Comparison of ENCODE assay signal across 6 worm cellular contexts in the genomic region with DNA sequence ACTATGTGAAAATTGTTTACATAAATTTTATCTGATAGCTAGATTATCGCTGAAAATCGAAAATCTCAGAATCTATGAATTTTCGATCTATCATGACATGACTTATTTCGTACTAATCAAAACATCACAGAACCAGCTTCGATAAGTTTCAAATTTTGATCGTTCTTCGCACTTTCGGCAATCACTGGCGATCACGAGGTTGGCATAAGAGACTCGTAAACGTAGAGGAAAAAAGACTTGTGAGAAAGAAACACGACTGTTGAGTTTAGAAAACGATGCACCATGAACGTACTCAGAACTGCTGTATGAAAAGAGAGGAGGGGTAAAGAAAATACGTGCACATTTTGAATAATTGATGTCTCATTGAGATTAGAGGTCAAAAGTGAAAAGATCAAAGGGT.
TF ChIP-seq lines count a peak whose summit lies in the region.

No protein-coding gene starts in this region.

TF ChIP-seq in whole organism, L1 larva, 84 proteins besides CTCF, POLR2A, EP300 and RAD21 (continues in another document):
- TF ChIP-seq grh-1 (GFP tag; IDR thresholded peaks at IDR 0.05; lab: Robert Waterston, UW) = peak; percentile 64
- TF ChIP-seq fkh-8 (tag; optimal IDR thresholded peaks at IDR 0.05; lab: Kevin White, UChicago) = no peak
- peak; percentile 80 for TF ChIP-seq nhr-47 (tag; optimal IDR thresholded peaks at IDR 0.05; lab: Kevin White, UChicago)
- TF ChIP-seq lir-3 (tag; optimal IDR thresholded peaks at IDR 0.05; lab: Kevin White, UChicago; ENCODE audit: poor library complexity) = peak; percentile 79
- peak; percentile 75 to 81 for TF ChIP-seq lsy-2 (tag; optimal IDR thresholded peaks at IDR 0.05; lab: Kevin White, UChicago)
- peak; percentile 91 for TF ChIP-seq lin-14 (GFP tag; optimal IDR thresholded peaks at IDR 0.05; lab: Kevin White, UChicago)
- peak; percentile 9 for TF ChIP-seq egl-13 (tag; optimal IDR thresholded peaks at IDR 0.05; lab: Kevin White, UChicago)
- no peak for TF ChIP-seq lin-15B (tag; optimal IDR thresholded peaks at IDR 0.05; lab: Kevin White, UChicago)
- peak; percentile 89 for TF ChIP-seq tbx-2 (tag; optimal IDR thresholded peaks at IDR 0.05; lab: Kevin White, UChicago)
- TF ChIP-seq mef-2 (tag; optimal IDR thresholded peaks at IDR 0.05; lab: Kevin White, UChicago) = peak; percentile 40
- TF ChIP-seq nhr-20 (tag; optimal IDR thresholded peaks at IDR 0.05; lab: Kevin White, UChicago) = peak; percentile 97
- peak; percentile 90 for TF ChIP-seq rnt-1 (tag; optimal IDR thresholded peaks at IDR 0.05; lab: Kevin White, UChicago)
- no peak for TF ChIP-seq nhr-76 (tag; optimal IDR thresholded peaks at IDR 0.05; lab: Kevin White, UChicago)
- TF ChIP-seq aha-1 (tag; optimal IDR thresholded peaks at IDR 0.05; lab: Kevin White, UChicago) = peak; percentile 64

TF ChIP-seq in whole organism, L2 larva, 48 proteins besides CTCF, POLR2A, EP300 and RAD21 (continues in another document):
- TF ChIP-seq nhr-11 (tag; optimal IDR thresholded peaks at IDR 0.05; lab: Kevin White, UChicago) = no peak
- TF ChIP-seq sem-4 (tag; optimal IDR thresholded peaks at IDR 0.05; lab: Kevin White, UChicago) = peak; percentile 55
- no peak for TF ChIP-seq unc-39 (tag; optimal IDR thresholded peaks at IDR 0.05; lab: Kevin White, UChicago)
- TF ChIP-seq F13H6.1 (tag; optimal IDR thresholded peaks at IDR 0.05; lab: Kevin White, UChicago) = peak; percentile 93
- TF ChIP-seq ztf-1 (GFP tag; conservative IDR thresholded peaks at IDR 0.05; lab: Robert Waterston, UW) = no peak
- no peak for TF ChIP-seq alr-1 (tag; optimal IDR thresholded peaks at IDR 0.05; lab: Kevin White, UChicago)
- TF ChIP-seq nhr-23 (tag; optimal IDR thresholded peaks at IDR 0.05; lab: Kevin White, UChicago) = no peak
- peak; percentile 83 for TF ChIP-seq blmp-1 (tag; optimal IDR thresholded peaks at IDR 0.05; lab: Kevin White, UChicago; ENCODE audit: insufficient read depth)
- peak; percentile 27 for TF ChIP-seq egl-27 (tag; optimal IDR thresholded peaks at IDR 0.05; lab: Kevin White, UChicago)
- TF ChIP-seq mab-5 (tag; optimal IDR thresholded peaks at IDR 0.05; lab: Kevin White, UChicago) = peak; percentile 37
- TF ChIP-seq gmeb-1 (tag; optimal IDR thresholded peaks at IDR 0.05; lab: Kevin White, UChicago) = peak; percentile 81
- TF ChIP-seq lsy-2 (tag; optimal IDR thresholded peaks at IDR 0.05; lab: Kevin White, UChicago) = peak in 1 of 2 experiments; percentile 79
- no peak for TF ChIP-seq unc-55 (GFP tag; optimal IDR thresholded peaks at IDR 0.05; lab: Kevin White, UChicago)
- no peak for TF ChIP-seq elt-1 (tag; optimal IDR thresholded peaks at IDR 0.05; lab: Kevin White, UChicago)
- peak; percentile 39 for TF ChIP-seq unc-62 (GFP tag; optimal IDR thresholded peaks at IDR 0.05; lab: Kevin White, UChicago)

TF ChIP-seq in whole organism, L3 larva, 47 proteins besides CTCF, POLR2A, EP300 and RAD21 (continues in another document):
- TF ChIP-seq unc-62 (GFP tag; optimal IDR thresholded peaks at IDR 0.05; lab: Kevin White, UChicago) (peak; percentile 54), nhr-28 (tag; optimal IDR thresholded peaks at IDR 0.05; lab: Kevin White, UChicago) (no peak), mml-1 (tag; optimal IDR thresholded peaks at IDR 0.05; lab: Kevin White, UChicago) (peak; percentile 9), elt-2 (tag; optimal IDR thresholded peaks at IDR 0.05; lab: Kevin White, UChicago) (peak; percentile 94), daf-12 (tag; optimal IDR thresholded peaks at IDR 0.05; lab: Kevin White, UChicago) (no peak), lsy-12 (tag; optimal IDR thresholded peaks at IDR 0.05; lab: Kevin White, UChicago) (peak; percentile 65), ceh-9 (tag; optimal IDR thresholded peaks at IDR 0.05; lab: Kevin White, UChicago) (no peak), nhr-11 (tag; optimal IDR thresholded peaks at IDR 0.05; lab: Kevin White, UChicago) (peak; percentile 67), eor-1 (tag; optimal IDR thresholded peaks at IDR 0.05; lab: Kevin White, UChicago) (peak in 1 of 2 experiments; percentile 9), skn-1 (tag; optimal IDR thresholded peaks at IDR 0.05; lab: Kevin White, UChicago) (no peak), nhr-76 (tag; optimal IDR thresholded peaks at IDR 0.05; lab: Kevin White, UChicago) (no peak), nhr-67 (tag; optimal IDR thresholded peaks at IDR 0.05; lab: Kevin White, UChicago) (no peak), fkh-10 (GFP tag; optimal IDR thresholded peaks at IDR 0.05; lab: Kevin White, UChicago) (no peak), ZK546.5 (tag; optimal IDR thresholded peaks at IDR 0.05; lab: Kevin White, UChicago) (no peak), fos-1 (tag; optimal IDR thresholded peaks at IDR 0.05; lab: Kevin White, UChicago) (no peak), ztf-4 (tag; optimal IDR thresholded peaks at IDR 0.05; lab: Kevin White, UChicago) (peak; percentile 17)

TF ChIP-seq in whole organism, L4 larva, 104 proteins besides CTCF, POLR2A, EP300 and RAD21 (continues in another document):
- TF ChIP-seq dmd-9 (GFP tag; IDR thresholded peaks at IDR 0.05; lab: Robert Waterston, UW) = no peak
- TF ChIP-seq snpc-1.2 (GFP tag; IDR thresholded peaks at IDR 0.05; lab: Robert Waterston, UW) = no peak
- TF ChIP-seq lir-3 (tag; optimal IDR thresholded peaks at IDR 0.05; lab: Kevin White, UChicago) = no peak
- peak; percentile 19; the same call in 1 of the 2 replicates for TF ChIP-seq lin-38 (GFP tag; IDR thresholded peaks at IDR 0.05; lab: Robert Waterston, UW)
- TF ChIP-seq dpl-1 (GFP tag; optimal IDR thresholded peaks at IDR 0.05; lab: Kevin White, UChicago) = peak; percentile 35
- TF ChIP-seq dmd-8 (GFP tag; IDR thresholded peaks at IDR 0.05; lab: Robert Waterston, UW) = no peak
- TF ChIP-seq hmg-1.1 (GFP tag; IDR thresholded peaks at IDR 0.05; lab: Robert Waterston, UW) = peak; percentile 43
- TF ChIP-seq jun-1 (tag; optimal IDR thresholded peaks at IDR 0.05; lab: Kevin White, UChicago) = peak; percentile 20
- peak; percentile 1 for TF ChIP-seq spr-1 (tag; optimal IDR thresholded peaks at IDR 0.05; lab: Kevin White, UChicago)
- TF ChIP-seq ceh-20 (GFP tag; IDR thresholded peaks at IDR 0.05; lab: Robert Waterston, UW) = peak; percentile 63; the same call in 1 of the 2 replicates
- no peak for TF ChIP-seq arid-1 (GFP tag; conservative IDR thresholded peaks at IDR 0.05; lab: Robert Waterston, UW)
- TF ChIP-seq Y5F2A.4 (GFP tag; optimal IDR thresholded peaks at IDR 0.05; lab: Kevin White, UChicago) = no peak
- peak in 1 of 2 experiments; percentile 76 for TF ChIP-seq lsy-2 (tag; optimal IDR thresholded peaks at IDR 0.05; lab: Kevin White, UChicago)
- TF ChIP-seq unc-62 (GFP tag; optimal IDR thresholded peaks at IDR 0.05 in 1 of 2; lab: Kevin White, UChicago) = peak in 1 of 2 experiments; percentile 93
- no peak for TF ChIP-seq unc-62 (tag; optimal IDR thresholded peaks at IDR 0.05; lab: Kevin White, UChicago)

TF ChIP-seq in whole organism, late embryonic, 69 proteins besides CTCF, POLR2A, EP300 and RAD21:
- TF ChIP-seq C38D4.7 (GFP tag; optimal IDR thresholded peaks at IDR 0.05; lab: Kevin White, UChicago) (no peak), unc-55 (GFP tag; optimal IDR thresholded peaks at IDR 0.05; lab: Kevin White, UChicago) (peak; percentile 33), ceh-45 (GFP tag; IDR thresholded peaks at IDR 0.05; lab: Robert Waterston, UW) (no peak), sox-4 (tag; optimal IDR thresholded peaks at IDR 0.05; lab: Kevin White, UChicago) (no peak), ceh-19 (GFP tag; optimal IDR thresholded peaks at IDR 0.05; lab: Kevin White, UChicago) (no peak), hlh-6 (tag; optimal IDR thresholded peaks at IDR 0.05; lab: Kevin White, UChicago) (no peak), ceh-18 (tag; optimal IDR thresholded peaks at IDR 0.05; lab: Kevin White, UChicago) (peak; percentile 54), ref-2 (tag; optimal IDR thresholded peaks at IDR 0.05; lab: Kevin White, UChicago) (no peak), ttx-3 (tag; optimal IDR thresholded peaks at IDR 0.05; lab: Kevin White, UChicago) (no peak), hlh-30 (tag; optimal IDR thresholded peaks at IDR 0.05; lab: Kevin White, UChicago; ENCODE audit: insufficient read depth) (peak; percentile 11), pros-1 (tag; optimal IDR thresholded peaks at IDR 0.05; lab: Kevin White, UChicago) (no peak)
TF ChIP-seq in whole organism, late embryonic: peak in this region for 3.

TF ChIP-seq in whole organism, young adult, 124 proteins besides CTCF, POLR2A, EP300 and RAD21 (continues in another document):
- TF ChIP-seq Y53G8AR.9 (GFP tag; conservative IDR thresholded peaks at IDR 0.05; lab: Robert Waterston, UW) (0 out of 2 replicates have a peak, but pooled peaks have one; percentile 39), lsy-27 (tag; optimal IDR thresholded peaks at IDR 0.05; lab: Kevin White, UChicago; ENCODE audit: borderline replicate concordance, insufficient read depth) (no peak), cebp-1 (GFP tag; IDR thresholded peaks at IDR 0.05; lab: Robert Waterston, UW) (no peak), cebp-1 (tag; optimal IDR thresholded peaks at IDR 0.05; lab: Kevin White, UChicago) (peak; percentile 72), dox-1 (GFP tag; IDR thresholded peaks at IDR 0.05; lab: Robert Waterston, UW) (no peak), snpc-3.4 (tag; optimal IDR thresholded peaks at IDR 0.05; lab: Kevin White, UChicago) (no peak), hmg-1.2 (GFP tag; IDR thresholded peaks at IDR 0.05; lab: Robert Waterston, UW) (no peak), hmg-20 (GFP tag; IDR thresholded peaks at IDR 0.05; lab: Robert Waterston, UW) (no peak), ztf-26 (tag; optimal IDR thresholded peaks at IDR 0.05; lab: Kevin White, UChicago) (peak; percentile 38), Y53F4B.3 (GFP tag; IDR thresholded peaks at IDR 0.05; lab: Robert Waterston, UW) (no peak), lag-1 (GFP tag; IDR thresholded peaks at IDR 0.05; lab: Robert Waterston, UW) (no peak), Y95B8A.8 (GFP tag; IDR thresholded peaks at IDR 0.05; lab: Robert Waterston, UW) (peak; percentile 25; the same call in 1 of the 2 replicates), atf-7 (tag; optimal IDR thresholded peaks at IDR 0.05; lab: Kevin White, UChicago) (peak; percentile 53), egl-44 (GFP tag; IDR thresholded peaks at IDR 0.05; lab: Robert Waterston, UW) (peak; percentile 77), let-607 (tag; optimal IDR thresholded peaks at IDR 0.05; lab: Kevin White, UChicago) (peak in 1 of 2 experiments; percentile 50), nfyb-1 (GFP tag; IDR thresholded peaks at IDR 0.05; lab: Robert Waterston, UW) (peak; percentile 71), pbrm-1 (GFP tag; IDR thresholded peaks at IDR 0.05; lab: Robert Waterston, UW) (no peak), mcd-1 (GFP tag; IDR thresholded peaks at IDR 0.05; lab: Robert Waterston, UW) (peak; percentile 43; the same call in 1 of the 2 replicates), let-526 (GFP tag; IDR thresholded peaks at IDR 0.05; lab: Robert Waterston, UW) (peak; percentile 72; the same call in 1 of the 2 replicates), madf-10 (tag; optimal IDR thresholded peaks at IDR 0.05; lab: Kevin White, UChicago) (peak; percentile 45), Y79H2A.3 (GFP tag; conservative IDR thresholded peaks at IDR 0.05; lab: Robert Waterston, UW) (no peak), ekl-4 (GFP tag; IDR thresholded peaks at IDR 0.05; lab: Robert Waterston, UW) (peak; percentile 36; the same call in 1 of the 2 replicates)
